Fruit fly (Drosophila melanogaster): ENCODE results near the gene vrs.

The vrs gene

DNA sequence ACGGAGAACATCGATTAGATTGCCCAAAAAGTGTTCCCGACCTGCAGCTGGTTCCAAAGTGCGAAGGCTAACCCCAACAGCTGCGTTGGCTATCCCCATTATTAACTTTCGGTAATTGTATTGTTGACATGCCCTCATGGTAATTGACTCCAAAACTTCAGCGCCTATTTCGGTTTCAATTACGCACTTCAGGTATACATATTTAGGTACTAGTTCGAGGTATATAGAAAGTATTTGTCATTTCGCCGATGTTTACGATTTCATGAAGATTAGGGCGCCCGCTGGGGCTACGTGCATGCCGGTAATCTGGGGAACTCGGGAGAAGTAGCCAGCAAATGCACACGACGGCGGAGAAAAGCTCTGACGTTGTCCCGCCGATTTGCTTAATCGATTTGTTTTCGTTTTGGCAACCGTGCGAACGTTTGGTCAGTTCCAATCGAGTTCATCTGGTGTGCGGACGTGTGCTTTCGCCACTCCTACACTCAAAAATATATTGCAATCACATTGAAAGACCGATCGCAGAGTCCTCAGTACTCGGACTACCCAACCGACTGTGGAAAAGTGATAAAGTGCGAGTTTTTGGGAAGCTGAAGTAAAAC is 6.3 kb upstream of the vrs start:
- TF ChIP-seq kay (GFP tag; ENCODE audit: borderline replicate concordance) = peak; percentile 53
- no peak for TF ChIP-seq CG14711 (tag; optimal IDR thresholded peaks at IDR 0.05)
- TF ChIP-seq cnc (optimal IDR thresholded peaks at IDR 0.05) = no peak
- no peak for TF ChIP-seq Hr96 (GFP tag; optimal IDR thresholded peaks at IDR 0.05)
- TF ChIP-seq CG7101 (tag; optimal IDR thresholded peaks at IDR 0.05) = peak; percentile 45
- no peak for TF ChIP-seq CG1620 (GFP tag; optimal IDR thresholded peaks at IDR 0.05)
- TF ChIP-seq CG11617 (GFP tag; optimal IDR thresholded peaks at IDR 0.05) = no peak
- peak; percentile 64 for TF ChIP-seq Mnt (GFP tag; optimal IDR thresholded peaks at IDR 0.05)
- peak; percentile 79 for TF ChIP-seq CG12768 (GFP tag; optimal IDR thresholded peaks at IDR 0.05)
- peak; percentile 29 for TF ChIP-seq bab1 (GFP tag; optimal IDR thresholded peaks at IDR 0.05)
- TF ChIP-seq cic (GFP tag; optimal IDR thresholded peaks at IDR 0.05) = peak; percentile 58
- TF ChIP-seq CG33017 (tag; optimal IDR thresholded peaks at IDR 0.05) = peak; percentile 38
- TF ChIP-seq Crg-1 (GFP tag; optimal IDR thresholded peaks at IDR 0.05) = no peak
- TF ChIP-seq ovo (GFP tag; optimal IDR thresholded peaks at IDR 0.05) = no peak
- peak; percentile 6 for TF ChIP-seq pad (GFP tag; optimal IDR thresholded peaks at IDR 0.05)
- no peak for TF ChIP-seq CG5204 (GFP tag; optimal IDR thresholded peaks at IDR 0.05)
- peak; percentile 37 for TF ChIP-seq tj (GFP tag; optimal IDR thresholded peaks at IDR 0.05)
- no peak for TF ChIP-seq Clk (GFP tag; optimal IDR thresholded peaks at IDR 0.05)
- TF ChIP-seq CG7045 (GFP tag; optimal IDR thresholded peaks at IDR 0.05) = no peak
- no peak for TF ChIP-seq toe (GFP tag; optimal IDR thresholded peaks at IDR 0.05)

DNA sequence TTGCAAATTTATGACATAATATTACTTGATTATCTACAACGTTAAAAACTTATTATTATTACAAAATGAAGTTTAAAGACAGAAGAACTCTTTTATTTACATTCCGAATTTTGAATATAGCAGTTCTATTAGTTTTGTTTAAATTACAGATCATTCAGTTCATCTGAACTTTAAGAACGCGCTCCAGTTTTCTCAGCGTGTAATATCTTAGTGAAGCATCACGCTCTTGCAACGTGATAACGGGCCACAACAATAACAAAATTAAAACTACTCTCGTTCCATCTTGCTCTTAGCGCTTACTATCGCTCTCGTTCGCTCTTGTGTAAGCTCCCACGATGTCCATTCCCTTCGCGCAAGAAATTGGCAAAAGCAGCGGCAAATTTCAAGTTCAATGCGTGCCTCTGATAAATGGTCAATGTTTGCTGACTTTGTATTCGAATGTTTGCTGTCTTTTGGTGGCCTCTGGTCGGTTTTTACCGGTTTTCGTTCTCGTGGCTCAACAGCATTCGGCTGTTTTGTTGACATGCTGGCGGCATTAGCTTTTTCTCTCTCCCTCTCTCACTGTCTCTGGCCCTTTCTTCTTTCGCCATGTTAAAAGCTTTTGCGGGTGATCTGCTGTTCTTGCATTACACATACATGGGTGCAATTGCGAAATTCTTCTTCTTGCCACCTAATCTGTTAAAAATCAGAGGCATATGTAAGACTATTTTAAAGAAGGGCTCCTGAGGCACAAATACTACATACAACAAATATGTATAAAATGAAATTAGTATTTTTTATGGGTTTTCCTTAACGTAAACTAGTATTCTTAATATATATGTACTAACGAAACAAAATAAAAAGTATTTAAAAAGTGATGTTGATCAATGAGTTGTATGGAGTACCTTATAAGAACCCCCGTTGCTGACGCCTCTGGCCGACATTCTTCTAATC is 4.6 kb upstream of the vrs start:
- no peak for TF ChIP-seq cic (GFP tag; optimal IDR thresholded peaks at IDR 0.05)
- peak; percentile 85 for TF ChIP-seq CG7101 (tag; optimal IDR thresholded peaks at IDR 0.05)
- TF ChIP-seq Hr96 (GFP tag; optimal IDR thresholded peaks at IDR 0.05) = peak; percentile 65
- no peak for TF ChIP-seq cnc (optimal IDR thresholded peaks at IDR 0.05)
- peak; percentile 51 for TF ChIP-seq pad (GFP tag; optimal IDR thresholded peaks at IDR 0.05)
- TF ChIP-seq CG7045 (GFP tag; optimal IDR thresholded peaks at IDR 0.05) = peak; percentile 78
- TF ChIP-seq Clk (GFP tag; optimal IDR thresholded peaks at IDR 0.05) = no peak
- peak; percentile 59 for TF ChIP-seq ovo (GFP tag; optimal IDR thresholded peaks at IDR 0.05)
- TF ChIP-seq CG1620 (GFP tag; optimal IDR thresholded peaks at IDR 0.05) = peak; percentile 48
- peak; percentile 47 for TF ChIP-seq Mnt (GFP tag; optimal IDR thresholded peaks at IDR 0.05)
- no peak for TF ChIP-seq Crg-1 (GFP tag; optimal IDR thresholded peaks at IDR 0.05)
- peak; percentile 77 for TF ChIP-seq kay (GFP tag; ENCODE audit: borderline replicate concordance)
- peak; percentile 81 for TF ChIP-seq CG14711 (tag; optimal IDR thresholded peaks at IDR 0.05)
- no peak for TF ChIP-seq CG5204 (GFP tag; optimal IDR thresholded peaks at IDR 0.05)
- TF ChIP-seq toe (GFP tag; optimal IDR thresholded peaks at IDR 0.05) = peak; percentile 37
- peak; percentile 85 for TF ChIP-seq bab1 (GFP tag; optimal IDR thresholded peaks at IDR 0.05)
- TF ChIP-seq CG12768 (GFP tag; optimal IDR thresholded peaks at IDR 0.05) = no peak
- TF ChIP-seq CG33017 (tag; optimal IDR thresholded peaks at IDR 0.05) = peak; percentile 82
- peak; percentile 83 for TF ChIP-seq tj (GFP tag; optimal IDR thresholded peaks at IDR 0.05)
- peak; percentile 71 for TF ChIP-seq CG11617 (GFP tag; optimal IDR thresholded peaks at IDR 0.05)

DNA sequence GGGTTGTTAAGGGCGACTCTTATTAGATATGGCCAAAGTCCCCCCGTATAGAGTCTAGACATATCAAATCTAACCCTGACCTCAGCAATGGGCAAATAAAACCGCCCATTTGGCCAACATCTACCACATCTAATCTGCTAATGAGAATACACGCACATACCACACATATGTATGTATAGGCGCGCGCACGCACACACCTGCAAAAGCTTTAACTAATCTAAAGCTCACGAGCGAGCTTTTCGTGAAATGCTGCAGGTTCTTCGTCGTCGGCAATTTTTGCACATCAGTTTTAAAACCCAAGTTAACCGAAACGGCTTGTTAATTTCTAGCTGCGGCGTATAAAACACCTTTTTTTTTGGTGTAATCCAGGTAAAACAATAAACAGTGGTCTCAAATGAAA is 3.7 kb upstream of the vrs start:
- TF ChIP-seq tj (GFP tag; optimal IDR thresholded peaks at IDR 0.05) = peak; percentile 74
- no peak for TF ChIP-seq Hr96 (GFP tag; optimal IDR thresholded peaks at IDR 0.05)

DNA sequence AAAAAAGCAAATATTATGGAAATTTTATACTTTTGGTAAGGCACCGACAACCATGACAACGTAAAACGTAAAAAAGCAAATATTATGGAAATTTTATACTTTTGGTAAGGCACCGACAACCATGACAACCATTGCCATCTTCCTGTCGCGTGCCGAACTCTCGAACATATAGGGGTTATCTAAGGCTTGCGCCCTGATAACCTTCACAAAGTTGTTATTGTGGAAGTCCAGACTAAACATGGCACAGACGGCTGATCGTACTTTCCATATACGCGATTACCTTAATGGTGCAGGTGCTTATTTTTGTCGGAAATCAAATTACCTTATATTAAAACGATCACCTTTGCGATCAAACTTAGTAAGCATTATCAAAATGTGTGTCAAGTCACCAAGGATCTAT is 2.0 kb upstream of the vrs start:
- TF ChIP-seq CG14711 (tag; optimal IDR thresholded peaks at IDR 0.05) = no peak
- TF ChIP-seq cnc (optimal IDR thresholded peaks at IDR 0.05) = no peak
- TF ChIP-seq CG1620 (GFP tag; optimal IDR thresholded peaks at IDR 0.05) = no peak
- TF ChIP-seq CG5204 (GFP tag; optimal IDR thresholded peaks at IDR 0.05) = no peak
- TF ChIP-seq Clk (GFP tag; optimal IDR thresholded peaks at IDR 0.05) = no peak
- TF ChIP-seq pad (GFP tag; optimal IDR thresholded peaks at IDR 0.05) = no peak
- TF ChIP-seq CG7101 (tag; optimal IDR thresholded peaks at IDR 0.05) = no peak
- no peak for TF ChIP-seq CG7045 (GFP tag; optimal IDR thresholded peaks at IDR 0.05)
- no peak for TF ChIP-seq Mnt (GFP tag; optimal IDR thresholded peaks at IDR 0.05)
- TF ChIP-seq CG11617 (GFP tag; optimal IDR thresholded peaks at IDR 0.05) = no peak
- TF ChIP-seq Hr96 (GFP tag; optimal IDR thresholded peaks at IDR 0.05) = no peak
- no peak for TF ChIP-seq CG12768 (GFP tag; optimal IDR thresholded peaks at IDR 0.05)
- no peak for TF ChIP-seq ovo (GFP tag; optimal IDR thresholded peaks at IDR 0.05)
- no peak for TF ChIP-seq toe (GFP tag; optimal IDR thresholded peaks at IDR 0.05)
- no peak for TF ChIP-seq Crg-1 (GFP tag; optimal IDR thresholded peaks at IDR 0.05)
- TF ChIP-seq CG33017 (tag; optimal IDR thresholded peaks at IDR 0.05) = no peak
- no peak for TF ChIP-seq bab1 (GFP tag; optimal IDR thresholded peaks at IDR 0.05)
- TF ChIP-seq tj (GFP tag; optimal IDR thresholded peaks at IDR 0.05) = no peak

DNA sequence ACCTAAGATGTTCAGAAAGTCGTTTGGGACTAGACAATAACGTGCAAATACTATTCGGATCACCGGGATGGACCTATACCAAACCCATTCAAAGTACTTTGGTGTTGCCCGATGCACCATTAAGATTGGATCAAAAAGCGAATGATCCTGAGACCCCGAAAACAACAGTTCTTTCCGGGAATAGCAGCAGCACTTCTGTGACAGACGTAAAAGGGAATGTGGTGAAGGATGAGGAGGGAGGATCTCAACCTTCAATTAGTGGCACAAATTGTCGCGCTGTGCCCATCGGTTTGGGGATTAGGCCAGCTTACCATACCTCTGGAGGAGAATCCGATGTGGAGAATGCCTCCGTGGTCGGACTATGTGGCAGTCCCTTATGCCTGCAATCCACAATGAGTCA is 891 bp downstream of the vrs start:
- TF ChIP-seq CG1620 (GFP tag; optimal IDR thresholded peaks at IDR 0.05) (no peak), cic (GFP tag; optimal IDR thresholded peaks at IDR 0.05) (no peak), CG5204 (GFP tag; optimal IDR thresholded peaks at IDR 0.05) (no peak), Crg-1 (GFP tag; optimal IDR thresholded peaks at IDR 0.05) (no peak), Hr96 (GFP tag; optimal IDR thresholded peaks at IDR 0.05) (no peak), Mnt (GFP tag; optimal IDR thresholded peaks at IDR 0.05) (no peak), pad (GFP tag; optimal IDR thresholded peaks at IDR 0.05) (no peak), CG11617 (GFP tag; optimal IDR thresholded peaks at IDR 0.05) (no peak), toe (GFP tag; optimal IDR thresholded peaks at IDR 0.05) (no peak), tj (GFP tag; optimal IDR thresholded peaks at IDR 0.05) (no peak), ovo (GFP tag; optimal IDR thresholded peaks at IDR 0.05) (no peak), CG12768 (GFP tag; optimal IDR thresholded peaks at IDR 0.05) (no peak), bab1 (GFP tag; optimal IDR thresholded peaks at IDR 0.05) (no peak), CG33017 (tag; optimal IDR thresholded peaks at IDR 0.05) (no peak), CG7045 (GFP tag; optimal IDR thresholded peaks at IDR 0.05) (no peak), CG7101 (tag; optimal IDR thresholded peaks at IDR 0.05) (no peak), CG14711 (tag; optimal IDR thresholded peaks at IDR 0.05) (no peak), Clk (GFP tag; optimal IDR thresholded peaks at IDR 0.05) (no peak), kay (GFP tag; ENCODE audit: borderline replicate concordance) (no peak)
